Fruit fly (Drosophila melanogaster) whole organism, embryonic: Measurements from ENCODE around the gene Mtl.
A peak's percentile ranks its signal among the peaks of the same experiment; 100 is the strongest.

Source experiments
- Adf1 ChIP-seq: fragments of 200-800 bp; sonication (Bioruptor generic); IDR thresholded peaks from 2 replicates; pipeline ENCODE4 v1.3.6; 2022; ENCODE audit warnings: missing biosample characterization, missing genetic modification characterization
- CG10565 ChIP-seq: fragments of 200-800 bp; sonication (Bioruptor generic); optimal IDR thresholded peaks from 3 replicates; lab custom pipeline; 2016; ENCODE audit warnings: missing biosample characterization, mild to moderate bottlenecking, missing genetic modification characterization
- CG11247 ChIP-seq: fragments of 200-800 bp; sonication (Bioruptor generic); IDR thresholded peaks from 2 replicates; pipeline ENCODE4 v1.3.6; 2022; ENCODE audit warnings: missing biosample characterization, missing genetic modification characterization
- CG11456 ChIP-seq: fragments of 200-800 bp; sonication (Bioruptor generic); IDR thresholded peaks from 3 replicates; pipeline ENCODE4 v1.3.6; 2022; ENCODE audit warnings: missing biosample characterization, missing genetic modification characterization
- CG14014 ChIP-seq: fragments of 200-800 bp; sonication (Bioruptor generic); IDR thresholded peaks from 2 replicates; pipeline ENCODE4 v1.3.6; 2022; ENCODE audit warnings: missing biosample characterization, missing genetic modification characterization
- CG17186 ChIP-seq: fragments of 200-800 bp; sonication (Bioruptor generic); optimal IDR thresholded peaks from 3 replicates; lab custom pipeline; 2017; ENCODE audit warnings: missing biosample characterization, missing genetic modification reagents, missing genetic modification characterization
- CG1832 ChIP-seq: fragments of 200-800 bp; sonication (Bioruptor generic); optimal IDR thresholded peaks from 2 replicates; lab custom pipeline; 2017; ENCODE audit warnings: missing biosample characterization, mild to moderate bottlenecking, missing genetic modification characterization, inconsistent platforms
- CG18599 ChIP-seq: fragments of 200-800 bp; sonication (Bioruptor generic); optimal IDR thresholded peaks from 3 replicates; lab custom pipeline; 2017; ENCODE audit warnings: missing biosample characterization, missing genetic modification characterization, mild to moderate bottlenecking, moderate library complexity, missing genetic modification reagents
- CG18619 ChIP-seq: fragments of 200-800 bp; sonication (Bioruptor generic); optimal IDR thresholded peaks from 3 replicates; lab custom pipeline; 2017; ENCODE audit warnings: missing biosample characterization, mild to moderate bottlenecking, missing genetic modification characterization
- CG2120 ChIP-seq: fragments of 200-800 bp; sonication (Bioruptor generic); optimal IDR thresholded peaks from 3 replicates; lab custom pipeline; 2016; ENCODE audit warnings: missing biosample characterization, missing genetic modification characterization
- CG3281 ChIP-seq: fragments of 200-800 bp; sonication (Bioruptor generic); optimal IDR thresholded peaks from 3 replicates; lab custom pipeline; 2017; ENCODE audit warnings: missing biosample characterization, mild to moderate bottlenecking, missing genetic modification characterization
- CG33213 ChIP-seq: fragments of 200-800 bp; sonication (Bioruptor generic); optimal IDR thresholded peaks from 3 replicates; lab custom pipeline; 2016; ENCODE audit warnings: missing biosample characterization, missing genetic modification characterization
- CG42726 ChIP-seq: fragments of 200-800 bp; sonication (Bioruptor generic); IDR thresholded peaks from 2 replicates; pipeline ENCODE4 v1.3.6; 2022; ENCODE audit warnings: missing biosample characterization, missing genetic modification characterization; ENCODE audit not compliant: partially characterized antibody
- CG4424 ChIP-seq: fragments of 200-800 bp; sonication (Bioruptor generic); optimal IDR thresholded peaks from 3 replicates; lab custom pipeline; 2016; ENCODE audit warnings: missing biosample characterization, missing genetic modification characterization
- CG6175 ChIP-seq: fragments of 200-800 bp; sonication (Bioruptor generic); IDR thresholded peaks from 3 replicates; pipeline ENCODE4 v1.3.6; 2022; ENCODE audit warnings: missing biosample characterization, missing genetic modification characterization
- CG9609 ChIP-seq: fragments of 200-800 bp; sonication (Bioruptor generic); optimal IDR thresholded peaks from 3 replicates; lab custom pipeline; 2016; ENCODE audit warnings: missing biosample characterization, missing genetic modification characterization
- Dref ChIP-seq: fragments of 200-800 bp; sonication (Bioruptor generic); IDR thresholded peaks from 2 replicates; pipeline ENCODE4 v1.3.6; 2022; ENCODE audit warnings: missing biosample characterization, missing genetic modification characterization
- Hr3 ChIP-seq: fragments of 200-800 bp; sonication (Bioruptor generic); optimal IDR thresholded peaks from 3 replicates; lab custom pipeline; 2016; ENCODE audit warnings: missing biosample characterization, missing genetic modification characterization
- Jarid2 ChIP-seq: fragments of 200-800 bp; sonication (Bioruptor generic); optimal IDR thresholded peaks from 3 replicates; lab custom pipeline; 2017; ENCODE audit warnings: mild to moderate bottlenecking, missing biosample characterization, missing genetic modification reagents, missing genetic modification characterization
- MTF-1 ChIP-seq: fragments of 200-800 bp; sonication (Bioruptor generic); optimal IDR thresholded peaks from 2 replicates; lab custom pipeline; 2018; ENCODE audit warnings: missing biosample characterization, mild to moderate bottlenecking, missing genetic modification characterization, borderline replicate concordance
- Meics ChIP-seq: fragments of 200-800 bp; sonication (Bioruptor generic); optimal IDR thresholded peaks from 2 replicates; lab custom pipeline; 2017; ENCODE audit warnings: missing biosample characterization, mild to moderate bottlenecking, missing genetic modification characterization
- Pdp1 ChIP-seq, 2 experiments: fragments of 200-800 bp; sonication (Bioruptor generic); optimal IDR thresholded peaks; 3 replicates each; lab custom pipeline; 2016; ENCODE audit warnings: missing biosample characterization in 2 of 2, missing genetic modification characterization in 2 of 2, mild to moderate bottlenecking in 1 of 2, moderate library complexity in 1 of 2
- Rfx ChIP-seq: fragments of 200-800 bp; sonication (Bioruptor generic); IDR thresholded peaks from 2 replicates; pipeline ENCODE4 v1.3.6; 2022; ENCODE audit warnings: missing biosample characterization, missing genetic modification characterization
- Sox102F ChIP-seq: fragments of 200-800 bp; sonication (Bioruptor generic); optimal IDR thresholded peaks from 2 replicates; lab custom pipeline; 2018; ENCODE audit warnings: missing biosample characterization, mild to moderate bottlenecking, missing genetic modification characterization, moderate library complexity
- Spps ChIP-seq: fragments of 200-800 bp; sonication (Bioruptor generic); optimal IDR thresholded peaks from 2 replicates; lab custom pipeline; 2018; ENCODE audit warnings: missing biosample characterization, mild to moderate bottlenecking, missing genetic modification characterization
- Sry-β ChIP-seq: fragments of 200-800 bp; sonication (Bioruptor generic); optimal IDR thresholded peaks from 2 replicates; lab custom pipeline; 2018; ENCODE audit warnings: missing biosample characterization, mild to moderate bottlenecking, missing genetic modification characterization, moderate library complexity
- abd-A ChIP-seq: fragments of 200-800 bp; sonication (Bioruptor generic); optimal IDR thresholded peaks from 3 replicates; lab custom pipeline; 2019; ENCODE audit warnings: missing biosample characterization, mild to moderate bottlenecking, missing genetic modification characterization, moderate library complexity
- cg ChIP-seq: fragments of 200-800 bp; sonication (Bioruptor generic); optimal IDR thresholded peaks from 3 replicates; lab custom pipeline; 2019; ENCODE audit warnings: missing biosample characterization, mild to moderate bottlenecking, missing genetic modification characterization, moderate library complexity
- fd102C ChIP-seq: fragments of 200-800 bp; sonication (Bioruptor generic); optimal IDR thresholded peaks from 2 replicates; lab custom pipeline; 2018; ENCODE audit warnings: missing biosample characterization, mild to moderate bottlenecking, missing genetic modification characterization, moderate library complexity
- ftz-f1 ChIP-seq: fragments of 200-800 bp; sonication (Bioruptor generic); optimal IDR thresholded peaks from 2 replicates; lab custom pipeline; 2016; ENCODE audit warnings: missing biosample characterization, missing genetic modification characterization
- gem ChIP-seq: fragments of 200-800 bp; sonication (Bioruptor generic); optimal IDR thresholded peaks from 2 replicates; lab custom pipeline; 2019; ENCODE audit warnings: missing biosample characterization, mild to moderate bottlenecking, missing genetic modification characterization, moderate library complexity
- gro ChIP-seq: fragments of 200-800 bp; sonication (Bioruptor generic); optimal IDR thresholded peaks from 2 replicates; lab custom pipeline; 2016; ENCODE audit warnings: missing biosample characterization, missing genetic modification characterization
- hkb ChIP-seq, 2 experiments: fragments of 200-800 bp in 1 of 2; fragments of >200 bp in 1 of 2; sonication (Bioruptor generic) in 1 of 2; IDR thresholded peaks in 1 of 2; optimal IDR thresholded peaks in 1 of 2; 2 replicates each; pipeline versions ENCODE4 v1.3.6 to Lab custom; 2017 to 2022; ENCODE audit warnings: missing biosample characterization in 1 of 2, missing genetic modification characterization in 1 of 2
- mam ChIP-seq: fragments of 200-800 bp; sonication (Bioruptor generic); optimal IDR thresholded peaks from 3 replicates; lab custom pipeline; 2016; ENCODE audit warnings: missing biosample characterization, missing genetic modification characterization
- mirr ChIP-seq: fragments of 200-800 bp; sonication (Bioruptor generic); optimal IDR thresholded peaks from 3 replicates; lab custom pipeline; 2018; ENCODE audit warnings: missing biosample characterization, mild to moderate bottlenecking, missing genetic modification characterization
- nau ChIP-seq: fragments of 200-800 bp; sonication (Bioruptor generic); optimal IDR thresholded peaks from 3 replicates; lab custom pipeline; 2017; ENCODE audit warnings: missing biosample characterization, mild to moderate bottlenecking, missing genetic modification characterization, missing genetic modification reagents
- nerfin-2 ChIP-seq: fragments of 200-800 bp; sonication (Bioruptor generic); IDR thresholded peaks from 2 replicates; pipeline ENCODE4 v1.3.6; 2022; ENCODE audit warnings: missing biosample characterization, missing genetic modification characterization; ENCODE audit not compliant: partially characterized antibody
- nmo ChIP-seq: fragments of 200-800 bp; sonication (Bioruptor generic); optimal IDR thresholded peaks from 2 replicates; lab custom pipeline; 2018; ENCODE audit warnings: missing biosample characterization, mild to moderate bottlenecking, missing genetic modification characterization, moderate library complexity
- otp ChIP-seq: fragments of 200-800 bp; sonication (Bioruptor generic); IDR thresholded peaks from 3 replicates; pipeline ENCODE4, ENCODE4 v1.3.6; 2022; ENCODE audit warnings: missing biosample characterization, missing genetic modification characterization
- pfk ChIP-seq: fragments of 200-800 bp; sonication (Bioruptor generic); optimal IDR thresholded peaks from 2 replicates; lab custom pipeline; 2018; ENCODE audit warnings: missing biosample characterization, mild to moderate bottlenecking, missing genetic modification characterization, moderate library complexity
- pita ChIP-seq: fragments of 200-800 bp; sonication (Bioruptor generic); optimal IDR thresholded peaks from 2 replicates; lab custom pipeline; 2017; ENCODE audit warnings: missing biosample characterization, mild to moderate bottlenecking, missing genetic modification characterization
- ranshi ChIP-seq: fragments of 200-800 bp; sonication (Bioruptor generic); IDR thresholded peaks from 2 replicates; pipeline ENCODE4 v1.3.6; 2022; ENCODE audit warnings: missing biosample characterization, missing genetic modification characterization
- repo ChIP-seq: fragments of 200-800 bp; sonication (Bioruptor generic); optimal IDR thresholded peaks from 2 replicates; lab custom pipeline; 2016; ENCODE audit warnings: missing biosample characterization, missing genetic modification characterization
- sd ChIP-seq: fragments of 200-800 bp; sonication (Bioruptor generic); optimal IDR thresholded peaks from 3 replicates; lab custom pipeline; 2018; ENCODE audit warnings: missing biosample characterization, mild to moderate bottlenecking, missing genetic modification characterization, moderate library complexity
- slbo ChIP-seq: fragments of 200-800 bp; sonication (Bioruptor generic); IDR thresholded peaks from 2 replicates; pipeline ENCODE4 v1.3.6; 2022; ENCODE audit warnings: missing biosample characterization, missing genetic modification characterization
- sr ChIP-seq: fragments of 200-800 bp; sonication (Bioruptor generic); IDR thresholded peaks from 3 replicates; pipeline ENCODE4 v1.3.6; 2022; ENCODE audit warnings: missing biosample characterization, missing genetic modification characterization

Gene Mtl

DNA sequence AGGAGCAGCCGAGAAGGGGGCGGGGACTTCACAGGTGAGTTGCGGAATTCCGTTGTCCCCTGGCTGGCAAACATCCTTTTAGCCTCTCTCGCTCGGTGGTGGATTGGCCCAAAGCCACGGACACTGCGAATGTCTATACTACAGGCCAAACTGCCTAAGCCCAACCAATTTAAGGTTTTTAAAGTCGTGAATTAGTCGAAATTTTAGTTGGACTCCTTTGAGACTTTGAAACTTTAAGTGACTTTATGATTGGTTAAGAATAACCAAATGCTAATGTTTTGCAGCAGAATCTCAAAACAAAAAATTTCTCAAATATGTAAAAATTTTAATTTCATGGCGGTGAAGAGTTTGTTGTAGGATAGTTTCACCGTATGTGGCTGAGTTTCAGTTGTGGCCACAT lies 27.7 kb upstream of the Mtl start (continued):
- TF ChIP-seq Spps (tag; lab: Kevin White, UChicago) = no peak
- no peak for TF ChIP-seq CG14014 (GFP tag; lab: Robert Waterston, UW)
- TF ChIP-seq CG11247 = no peak
- no peak for TF ChIP-seq CG18599 (GFP tag; lab: Kevin White, UChicago)

DNA sequence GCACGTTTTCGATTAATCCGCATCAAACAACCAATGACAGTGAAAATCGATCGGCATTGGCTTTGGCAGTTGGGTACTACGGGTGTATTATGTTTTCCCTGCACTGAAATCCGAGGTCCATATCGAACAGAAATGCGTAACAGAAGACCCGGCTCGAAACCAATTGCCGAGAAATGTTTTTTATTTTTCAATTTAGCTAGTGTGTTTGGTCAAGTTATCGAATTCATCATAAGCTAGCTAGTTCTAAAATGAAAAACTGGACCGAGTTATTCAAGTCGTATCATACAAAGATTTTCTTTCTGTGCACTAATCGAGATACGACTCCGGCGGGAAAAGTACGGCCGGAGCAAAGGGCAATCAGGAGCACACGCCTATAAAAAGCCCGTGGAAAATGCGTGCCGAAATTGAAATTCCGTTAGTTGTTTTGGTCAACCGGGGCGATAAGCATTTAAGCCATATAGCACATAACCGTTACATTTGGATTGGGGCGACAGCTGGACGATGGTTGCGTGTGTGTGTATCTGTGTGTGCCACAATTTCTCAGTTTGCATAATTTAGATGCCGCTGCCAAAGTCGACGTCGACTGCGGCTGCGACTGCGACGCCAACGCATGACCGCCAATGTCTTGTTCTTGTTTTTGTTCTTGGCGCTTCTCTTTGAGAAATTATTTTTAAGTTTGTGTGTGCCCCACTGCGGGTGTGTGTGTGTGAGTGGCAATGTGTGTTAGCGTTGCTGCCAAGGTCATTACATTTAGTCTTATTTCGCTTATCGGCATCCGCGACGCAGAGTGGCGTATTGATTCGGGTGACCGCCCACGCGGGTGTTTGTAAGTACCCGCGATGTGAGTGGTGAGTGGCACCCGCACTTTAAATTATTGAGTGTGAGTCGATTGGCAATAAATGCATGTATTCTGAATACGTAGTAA lies 26.8 kb upstream of the Mtl start:
- no peak for TF ChIP-seq CG17186 (GFP tag; lab: Kevin White, UChicago)
- TF ChIP-seq Adf1 (GFP tag; lab: Robert Waterston, UW) = peak; percentile 93
- TF ChIP-seq nerfin-2 = no peak
- TF ChIP-seq CG33213 (GFP tag; lab: Kevin White, UChicago) = no peak
- TF ChIP-seq mirr (GFP tag; lab: Kevin White, UChicago) = no peak
- TF ChIP-seq CG42726 (GFP tag; lab: Robert Waterston, UW) = no peak
- no peak for TF ChIP-seq pfk (GFP tag; lab: Kevin White, UChicago)
- no peak for TF ChIP-seq fd102C (GFP tag; lab: Kevin White, UChicago)
- peak; percentile 3 for TF ChIP-seq abd-A
- TF ChIP-seq CG1832 = no peak
- no peak for TF ChIP-seq Hr3
- TF ChIP-seq mam (GFP tag; lab: Kevin White, UChicago) = peak; percentile 15
- TF ChIP-seq Rfx (GFP tag; lab: Robert Waterston, UW) = no peak; the same call in 1 of the 2 replicates
- peak in 1 of 2 experiments; percentile 55 for TF ChIP-seq Pdp1 (GFP tag; optimal IDR thresholded peaks at IDR 0.05; lab: Kevin White, UChicago)
- no peak for TF ChIP-seq Dref (GFP tag; lab: Robert Waterston, UW)
- peak; percentile 26 for TF ChIP-seq gem (tag; lab: Kevin White, UChicago)
- TF ChIP-seq pita = no peak
- no peak for TF ChIP-seq CG9609 (GFP tag; lab: Kevin White, UChicago)
- no peak for TF ChIP-seq Jarid2 (GFP tag; lab: Kevin White, UChicago)
- TF ChIP-seq sr (GFP tag; lab: Robert Waterston, UW) = peak; percentile 79; the same call in 2 of the 3 replicates
- no peak for TF ChIP-seq CG4424 (GFP tag; lab: Kevin White, UChicago)
- peak; percentile 19 for TF ChIP-seq CG2120 (GFP tag; lab: Kevin White, UChicago)
- no peak for TF ChIP-seq Sry-β (GFP tag; lab: Kevin White, UChicago)
- TF ChIP-seq nmo (GFP tag; lab: Kevin White, UChicago) = no peak
- TF ChIP-seq hkb (optimal IDR thresholded peaks at IDR 0.05; lab: Kevin White, UChicago) = no peak
- TF ChIP-seq hkb (GFP tag; IDR thresholded peaks at IDR 0.05; lab: Robert Waterston, UW) = peak; percentile 55
- TF ChIP-seq nau = no peak
- no peak for TF ChIP-seq CG10565 (GFP tag; lab: Kevin White, UChicago)
- 0 out of 3 replicates have a peak, but pooled peaks have one; percentile 24 for TF ChIP-seq otp (GFP tag; lab: Robert Waterston, UW)
- TF ChIP-seq MTF-1 = no peak
- peak; percentile 49 for TF ChIP-seq cg (GFP tag; lab: Kevin White, UChicago)
- TF ChIP-seq Meics (GFP tag; lab: Kevin White, UChicago) = peak; percentile 27
- TF ChIP-seq CG6175 (GFP tag; lab: Robert Waterston, UW) = peak; percentile 72; the same call in 1 of the 3 replicates
- peak; percentile 5 for TF ChIP-seq sd (tag; lab: Kevin White, UChicago)
- TF ChIP-seq Sox102F (GFP tag; lab: Kevin White, UChicago) = peak; percentile 17
- TF ChIP-seq ranshi (GFP tag; lab: Robert Waterston, UW) = 0 out of 2 replicates have a peak, but pooled peaks have one; percentile 7
- no peak for TF ChIP-seq CG11456 (GFP tag; lab: Robert Waterston, UW)
- no peak for TF ChIP-seq CG3281 (GFP tag; lab: Kevin White, UChicago)
- TF ChIP-seq slbo = 0 out of 2 replicates have a peak, but pooled peaks have one; percentile 7
- no peak for TF ChIP-seq CG18619
- no peak for TF ChIP-seq repo (GFP tag; lab: Kevin White, UChicago)
- TF ChIP-seq gro (GFP tag; lab: Kevin White, UChicago) = peak; percentile 12
- peak; percentile 58 for TF ChIP-seq ftz-f1 (GFP tag; lab: Kevin White, UChicago)
